Fruit fly (Drosophila melanogaster) whole organism, embryonic: Measurements from ENCODE around the gene Mccc1.

Experiments used
- ATbp ChIP-seq: fragments of 200-800 bp; sonication (Bioruptor generic); optimal IDR thresholded peaks from 2 replicates; lab custom pipeline; 2017; ENCODE audit warnings: missing biosample characterization, mild to moderate bottlenecking, missing genetic modification characterization, missing genetic modification reagents
- B-H2 ChIP-seq: fragments of 200-800 bp; sonication (Bioruptor generic); optimal IDR thresholded peaks from 2 replicates; lab custom pipeline; 2018; ENCODE audit warnings: missing biosample characterization, mild to moderate bottlenecking, missing genetic modification characterization
- CG10147 ChIP-seq: fragments of 200-800 bp; sonication (Bioruptor generic); optimal IDR thresholded peaks from 2 replicates; lab custom pipeline; 2019; ENCODE audit warnings: missing biosample characterization, mild to moderate bottlenecking, missing genetic modification characterization, moderate library complexity
- CG1024 ChIP-seq: fragments of 200-800 bp; sonication (Bioruptor generic); IDR thresholded peaks from 2 replicates; pipeline ENCODE4 v1.3.6; 2022; ENCODE audit warnings: missing biosample characterization, missing genetic modification characterization
- CG11247 ChIP-seq: fragments of 200-800 bp; sonication (Bioruptor generic); IDR thresholded peaks from 2 replicates; pipeline ENCODE4 v1.3.6; 2022; ENCODE audit warnings: missing biosample characterization, missing genetic modification characterization
- CG12104 ChIP-seq: fragments of 200-800 bp; sonication (Bioruptor generic); optimal IDR thresholded peaks from 3 replicates; lab custom pipeline; 2016; ENCODE audit warnings: missing biosample characterization, missing genetic modification characterization
- CG12769 ChIP-seq: fragments of 200-800 bp; sonication (Bioruptor generic); optimal IDR thresholded peaks from 2 replicates; lab custom pipeline; 2019; ENCODE audit warnings: missing biosample characterization, mild to moderate bottlenecking, missing genetic modification characterization, moderate library complexity
- CG17385 ChIP-seq: fragments of 200-800 bp; sonication (Bioruptor generic); optimal IDR thresholded peaks from 3 replicates; lab custom pipeline; 2018; ENCODE audit warnings: missing biosample characterization, mild to moderate bottlenecking, missing genetic modification characterization
- CG17829 ChIP-seq: fragments of 200-800 bp; optimal IDR thresholded peaks from 2 replicates; lab custom pipeline; 2019; ENCODE audit warnings: missing biosample characterization, mild to moderate bottlenecking, missing genetic modification characterization, moderate library complexity
- CG18476 ChIP-seq: fragments of 200-800 bp; sonication (Bioruptor generic); optimal IDR thresholded peaks from 2 replicates; lab custom pipeline; 2016; ENCODE audit warnings: missing biosample characterization, mild to moderate bottlenecking, missing genetic modification characterization
- CG2678 ChIP-seq: fragments of 200-800 bp; sonication (Bioruptor generic); optimal IDR thresholded peaks from 3 replicates; lab custom pipeline; 2019; ENCODE audit warnings: missing biosample characterization, mild to moderate bottlenecking, missing genetic modification characterization, moderate library complexity
- CG31224 ChIP-seq: fragments of 200-800 bp; sonication (Bioruptor generic); IDR thresholded peaks from 2 replicates; pipeline ENCODE4 v1.3.6; 2022; ENCODE audit warnings: missing biosample characterization, missing genetic modification characterization
- CG33557 ChIP-seq: fragments of 200-800 bp; sonication (Bioruptor generic); optimal IDR thresholded peaks from 2 replicates; lab custom pipeline; 2019; ENCODE audit warnings: missing biosample characterization, mild to moderate bottlenecking, missing genetic modification characterization, moderate library complexity
- CG3726 ChIP-seq: fragments of 200-800 bp; sonication (Bioruptor generic); IDR thresholded peaks from 3 replicates; pipeline ENCODE4, ENCODE4 v1.3.6; 2022; ENCODE audit warnings: missing biosample characterization, missing genetic modification characterization
- CG4854 ChIP-seq: fragments of 200-800 bp; sonication (Bioruptor generic); optimal IDR thresholded peaks from 2 replicates; lab custom pipeline; 2016; ENCODE audit warnings: missing biosample characterization, missing genetic modification characterization, inconsistent platforms
- CG6254 ChIP-seq: fragments of 200-800 bp; sonication (Bioruptor generic); optimal IDR thresholded peaks from 3 replicates; lab custom pipeline; 2017; ENCODE audit warnings: mild to moderate bottlenecking, missing biosample characterization, missing genetic modification reagents, missing genetic modification characterization
- CG7556 ChIP-seq: fragments of 200-800 bp; sonication (Bioruptor generic); optimal IDR thresholded peaks from 2 replicates; lab custom pipeline; 2017; ENCODE audit warnings: missing biosample characterization, mild to moderate bottlenecking, missing genetic modification characterization
- CG7786 ChIP-seq: fragments of 200-800 bp; sonication (Bioruptor generic); optimal IDR thresholded peaks from 2 replicates; lab custom pipeline; 2016; ENCODE audit warnings: missing biosample characterization, missing genetic modification characterization
- CG8359 ChIP-seq: fragments of 200-800 bp; sonication (Bioruptor generic); optimal IDR thresholded peaks from 2 replicates; lab custom pipeline; 2017; ENCODE audit warnings: missing biosample characterization, mild to moderate bottlenecking, missing genetic modification characterization, borderline replicate concordance
- CG9932 ChIP-seq: fragments of 200-800 bp; sonication (Bioruptor generic); IDR thresholded peaks from 2 replicates; pipeline ENCODE4 v1.3.6; 2022; ENCODE audit warnings: missing biosample characterization, missing genetic modification characterization
- Dip2 ChIP-seq: fragments of 200-800 bp; sonication (Bioruptor generic); IDR thresholded peaks from 2 replicates; pipeline ENCODE4 v1.3.6; 2022; ENCODE audit warnings: missing biosample characterization, missing genetic modification characterization
- E2f1 ChIP-seq: fragments of 200-800 bp; sonication (Bioruptor generic); IDR thresholded peaks from 2 replicates; pipeline ENCODE4 v1.3.6; 2022; ENCODE audit warnings: missing biosample characterization, missing genetic modification characterization
- Fer1 ChIP-seq: fragments of 200-800 bp; sonication (Bioruptor generic); optimal IDR thresholded peaks from 2 replicates; lab custom pipeline; 2017; ENCODE audit warnings: missing biosample characterization, mild to moderate bottlenecking, missing genetic modification characterization
- H15 ChIP-seq: fragments of 200-800 bp; sonication (Bioruptor generic); IDR thresholded peaks from 3 replicates; pipeline ENCODE4 v1.3.6; 2022; ENCODE audit warnings: missing biosample characterization, missing genetic modification characterization
- Hr51 ChIP-seq, 2 experiments: fragments of 200-800 bp; sonication (Bioruptor generic); optimal IDR thresholded peaks; 2 replicates in 1 of 2; 3 replicates in 1 of 2; lab custom pipeline; 2016 to 2018; ENCODE audit warnings: missing biosample characterization in 2 of 2, missing genetic modification characterization in 2 of 2, mild to moderate bottlenecking in 1 of 2, moderate library complexity in 1 of 2
- Kr ChIP-seq: fragments of 200-800 bp; sonication (Bioruptor generic); optimal IDR thresholded peaks from 2 replicates; lab custom pipeline; 2017; ENCODE audit warnings: missing biosample characterization, mild to moderate bottlenecking, missing genetic modification characterization
- Lim3 ChIP-seq: fragments of 200-800 bp; sonication (Bioruptor generic); IDR thresholded peaks from 2 replicates; pipeline ENCODE4 v1.3.6; 2022; ENCODE audit warnings: missing biosample characterization, missing genetic modification characterization
- Sox102F ChIP-seq: fragments of 200-800 bp; sonication (Bioruptor generic); optimal IDR thresholded peaks from 2 replicates; lab custom pipeline; 2018; ENCODE audit warnings: missing biosample characterization, mild to moderate bottlenecking, missing genetic modification characterization, moderate library complexity
- Spps ChIP-seq: fragments of 200-800 bp; sonication (Bioruptor generic); optimal IDR thresholded peaks from 2 replicates; lab custom pipeline; 2018; ENCODE audit warnings: missing biosample characterization, mild to moderate bottlenecking, missing genetic modification characterization
- aop ChIP-seq: fragments of 200-800 bp; sonication (Bioruptor generic); IDR thresholded peaks from 2 replicates; pipeline ENCODE4 v1.3.6; 2022; ENCODE audit warnings: missing biosample characterization, missing genetic modification characterization
- ara ChIP-seq: fragments of 200-800 bp; sonication (Bioruptor generic); IDR thresholded peaks from 2 replicates; pipeline ENCODE4 v1.3.6; 2022; ENCODE audit warnings: missing biosample characterization, missing genetic modification characterization
- ase ChIP-seq: fragments of 200-800 bp; sonication (Bioruptor generic); IDR thresholded peaks from 3 replicates; pipeline ENCODE4 v1.3.6; 2022; ENCODE audit warnings: missing biosample characterization, missing genetic modification characterization
- cad ChIP-seq: fragments of >200 bp; optimal IDR thresholded peaks from 2 replicates; lab custom pipeline; 2017; ENCODE audit warnings: missing biosample characterization, missing genetic modification characterization
- fd3F ChIP-seq: fragments of 200-800 bp; sonication (Bioruptor generic); optimal IDR thresholded peaks from 2 replicates; lab custom pipeline; 2018; ENCODE audit warnings: missing biosample characterization, mild to moderate bottlenecking, missing genetic modification characterization, moderate library complexity
- gce ChIP-seq: fragments of 200-800 bp; sonication (Bioruptor generic); IDR thresholded peaks from 3 replicates; pipeline ENCODE4 v1.3.6; 2022; ENCODE audit warnings: missing biosample characterization, missing genetic modification characterization
- ham ChIP-seq: fragments of 200-800 bp; sonication (Bioruptor generic); IDR thresholded peaks from 2 replicates; pipeline ENCODE4 v1.3.6; 2022; ENCODE audit warnings: missing biosample characterization, missing genetic modification characterization
- insv ChIP-seq, 2 experiments: fragments of 200-800 bp; sonication (Bioruptor generic); optimal IDR thresholded peaks; 3 replicates each; lab custom pipeline; 2016 to 2018; ENCODE audit warnings: missing biosample characterization in 2 of 2, missing genetic modification characterization in 2 of 2
- knrl ChIP-seq: fragments of 200-800 bp; sonication (Bioruptor generic); IDR thresholded peaks from 3 replicates; pipeline ENCODE4 v1.3.6; 2022; ENCODE audit warnings: missing biosample characterization, missing genetic modification characterization; ENCODE audit not compliant: partially characterized antibody
- lab ChIP-seq: fragments of 200-800 bp; sonication (Bioruptor generic); optimal IDR thresholded peaks from 3 replicates; lab custom pipeline; 2017; ENCODE audit warnings: missing biosample characterization, missing genetic modification characterization, mild to moderate bottlenecking, moderate library complexity, missing genetic modification reagents
- nmo ChIP-seq: fragments of 200-800 bp; sonication (Bioruptor generic); optimal IDR thresholded peaks from 2 replicates; lab custom pipeline; 2018; ENCODE audit warnings: missing biosample characterization, mild to moderate bottlenecking, missing genetic modification characterization, moderate library complexity
- org-1 ChIP-seq: fragments of 200-800 bp; sonication (Bioruptor generic); optimal IDR thresholded peaks from 2 replicates; lab custom pipeline; 2017; ENCODE audit warnings: missing biosample characterization, missing genetic modification characterization
- pfk ChIP-seq: fragments of 200-800 bp; sonication (Bioruptor generic); optimal IDR thresholded peaks from 2 replicates; lab custom pipeline; 2018; ENCODE audit warnings: missing biosample characterization, mild to moderate bottlenecking, missing genetic modification characterization, moderate library complexity
- row ChIP-seq: fragments of 200-800 bp; sonication (Bioruptor generic); IDR thresholded peaks from 3 replicates; pipeline ENCODE4 v1.3.6; 2022; ENCODE audit warnings: missing biosample characterization, missing genetic modification characterization
- run ChIP-seq: fragments of 200-800 bp; sonication (Bioruptor generic); optimal IDR thresholded peaks from 3 replicates; lab custom pipeline; 2018; ENCODE audit warnings: missing biosample characterization, mild to moderate bottlenecking, missing genetic modification characterization
- sd ChIP-seq: fragments of 200-800 bp; sonication (Bioruptor generic); optimal IDR thresholded peaks from 3 replicates; lab custom pipeline; 2018; ENCODE audit warnings: missing biosample characterization, mild to moderate bottlenecking, missing genetic modification characterization, moderate library complexity
- sima ChIP-seq: fragments of 200-800 bp; sonication (Bioruptor generic); optimal IDR thresholded peaks from 2 replicates; lab custom pipeline; 2016; ENCODE audit warnings: missing biosample characterization, missing genetic modification characterization
- slp2 ChIP-seq: fragments of 200-800 bp; sonication (Bioruptor generic); optimal IDR thresholded peaks from 2 replicates; lab custom pipeline; 2016; ENCODE audit warnings: missing biosample characterization, missing genetic modification characterization
- so ChIP-seq: fragments of 200-800 bp; sonication (Bioruptor generic); IDR thresholded peaks from 3 replicates; pipeline ENCODE4 v1.3.6; 2022; ENCODE audit warnings: missing biosample characterization, missing genetic modification characterization
- tgo ChIP-seq: fragments of 200-800 bp; sonication (Bioruptor generic); IDR thresholded peaks from 3 replicates; pipeline ENCODE4 v1.3.6; 2022; ENCODE audit warnings: missing biosample characterization, missing genetic modification characterization
- ttk ChIP-seq: fragments of 200-800 bp; sonication (Bioruptor generic); IDR thresholded peaks from 2 replicates; pipeline ENCODE4 v2.1.2; 2022; ENCODE audit warnings: missing biosample characterization, missing genetic modification characterization
- vfl ChIP-seq: fragments of 200-800 bp; sonication (Bioruptor generic); optimal IDR thresholded peaks from 2 replicates; lab custom pipeline; 2016; ENCODE audit warnings: missing biosample characterization, missing genetic modification characterization
- zf30C ChIP-seq: fragments of 200-800 bp; sonication (Bioruptor generic); optimal IDR thresholded peaks from 3 replicates; lab custom pipeline; 2018; ENCODE audit warnings: missing biosample characterization, mild to moderate bottlenecking, missing genetic modification characterization

Mccc1 gene

dm6 chr3R:31743279-31743678 is 50.4 kb downstream of the Mccc1 start, which contains the start of gene Tbca (continued):
- TF ChIP-seq ara (GFP tag; lab: Robert Waterston, UW): no peak
- no peak for TF ChIP-seq sima
- peak; percentile 9 for TF ChIP-seq CG17829
- no peak for TF ChIP-seq zf30C (GFP tag; lab: Kevin White, UChicago)
- no peak for TF ChIP-seq cad (GFP tag; lab: Kevin White, UChicago)
- TF ChIP-seq pfk: peak; percentile 97
- no peak for TF ChIP-seq CG2678 (tag; lab: Kevin White, UChicago)
- TF ChIP-seq row (GFP tag; lab: Robert Waterston, UW): peak; percentile 19; the same call in 1 of the 3 replicates
- no peak for TF ChIP-seq E2f1 (GFP tag; lab: Robert Waterston, UW)
- no peak for TF ChIP-seq sd (tag; lab: Kevin White, UChicago)
- TF ChIP-seq slp2 (GFP tag; lab: Kevin White, UChicago): no peak
- TF ChIP-seq H15 (GFP tag; lab: Robert Waterston, UW): no peak
- no peak for TF ChIP-seq so (GFP tag; lab: Robert Waterston, UW)
- TF ChIP-seq fd3F (GFP tag; lab: Kevin White, UChicago): no peak
- no peak for TF ChIP-seq CG12769 (tag; lab: Kevin White, UChicago)
- TF ChIP-seq org-1 (GFP tag; lab: Kevin White, UChicago): no peak
- TF ChIP-seq B-H2 (GFP tag; lab: Kevin White, UChicago): no peak
- TF ChIP-seq Spps (tag; lab: Kevin White, UChicago): no peak
- no peak for TF ChIP-seq CG11247 (GFP tag; lab: Robert Waterston, UW)
- TF ChIP-seq CG33557 (GFP tag; lab: Kevin White, UChicago): no peak
- no peak for TF ChIP-seq tgo
- TF ChIP-seq ham (GFP tag; lab: Robert Waterston, UW): no peak
- TF ChIP-seq Dip2: no peak
- TF ChIP-seq CG7786 (GFP tag; lab: Kevin White, UChicago): no peak
- no peak for TF ChIP-seq CG8359 (GFP tag; lab: Kevin White, UChicago)
- no peak for TF ChIP-seq CG3726 (GFP tag; lab: Robert Waterston, UW)
- TF ChIP-seq ttk (GFP tag; lab: Robert Waterston, UW): no peak
- no peak for TF ChIP-seq CG10147
- TF ChIP-seq vfl (GFP tag; lab: Kevin White, UChicago): no peak
- TF ChIP-seq CG7556 (GFP tag; lab: Kevin White, UChicago): no peak
- no peak for TF ChIP-seq Fer1
- peak; percentile 53 for TF ChIP-seq knrl (GFP tag; lab: Robert Waterston, UW)
- TF ChIP-seq CG31224 (GFP tag; lab: Robert Waterston, UW): no peak
- TF ChIP-seq gce (GFP tag; lab: Robert Waterston, UW): no peak
- TF ChIP-seq CG9932 (GFP tag; lab: Robert Waterston, UW): no peak
- TF ChIP-seq CG12104 (GFP tag; lab: Kevin White, UChicago): no peak
- no peak for TF ChIP-seq Sox102F (GFP tag; lab: Kevin White, UChicago)
- TF ChIP-seq CG18476: no peak
- no peak for TF ChIP-seq insv (GFP tag; optimal IDR thresholded peaks at IDR 0.05; lab: Kevin White, UChicago)
- no peak for TF ChIP-seq CG17385 (GFP tag; lab: Kevin White, UChicago)
- no peak for TF ChIP-seq Kr (GFP tag; lab: Kevin White, UChicago)
- TF ChIP-seq Hr51 (GFP tag; optimal IDR thresholded peaks at IDR 0.05; lab: Kevin White, UChicago): no peak
- TF ChIP-seq ATbp (GFP tag; lab: Kevin White, UChicago): no peak
- peak; percentile 4 for TF ChIP-seq nmo (GFP tag; lab: Kevin White, UChicago)
- TF ChIP-seq lab (GFP tag; lab: Kevin White, UChicago): no peak
- no peak for TF ChIP-seq CG6254 (GFP tag; lab: Kevin White, UChicago)
- no peak for TF ChIP-seq aop (GFP tag; lab: Robert Waterston, UW)
- no peak for TF ChIP-seq ase (GFP tag; lab: Robert Waterston, UW)
- peak; percentile 87 for TF ChIP-seq CG4854 (GFP tag; lab: Kevin White, UChicago)
- no peak for TF ChIP-seq run (tag; lab: Kevin White, UChicago)
- TF ChIP-seq Lim3 (GFP tag; lab: Robert Waterston, UW): no peak
- no peak for TF ChIP-seq CG1024 (GFP tag; lab: Robert Waterston, UW)
